Worm (Caenorhabditis elegans) whole organism, L1 larva: ENCODE measurements around the gene Y41C4A.22.

ENCODE experiments used
- C04F5.9 ChIP-seq: sonication (generic microtip); optimal IDR thresholded peaks from 2 replicates; lab custom pipeline; 2016; ENCODE audit warnings: missing genetic modification characterization, missing compliant biosample characterization
- F16B12.6 ChIP-seq: fragments of 150-350 bp; optimal IDR thresholded peaks from 2 replicates; lab custom pipeline; 2014; ENCODE audit warnings: missing biosample characterization, missing genetic modification characterization
- aha-1 ChIP-seq: fragments of 150-350 bp; optimal IDR thresholded peaks from 2 replicates; lab custom pipeline; 2014; ENCODE audit warnings: missing biosample characterization, missing genetic modification characterization
- alr-1 ChIP-seq: fragments of 200-800 bp; sonication (Bioruptor generic); optimal IDR thresholded peaks from 2 replicates; lab custom pipeline; 2018; ENCODE audit warnings: borderline replicate concordance, mild to moderate bottlenecking, missing genetic modification characterization, missing compliant biosample characterization
- aly-2 ChIP-seq: fragments of 150-350 bp; optimal IDR thresholded peaks from 2 replicates; lab custom pipeline; 2014; ENCODE audit warnings: missing biosample characterization, missing genetic modification characterization
- blmp-1 ChIP-seq: fragments of 150-350 bp; optimal IDR thresholded peaks from 2 replicates; lab custom pipeline; 2014; ENCODE audit warnings: missing biosample characterization, missing genetic modification characterization
- ceh-8 ChIP-seq: fragments of 200-800 bp; sonication (Bioruptor generic); optimal IDR thresholded peaks from 2 replicates; lab custom pipeline; 2018; ENCODE audit warnings: mild to moderate bottlenecking, missing genetic modification characterization, moderate library complexity, missing compliant biosample characterization
- ceh-88 ChIP-seq: fragments of 200-800 bp; sonication (Bioruptor generic); IDR thresholded peaks from 2 replicates; pipeline ENCODE4 v1.3.6; 2022; ENCODE audit warnings: missing genetic modification characterization, missing compliant biosample characterization
- ceh-90 ChIP-seq: sonication (generic microtip); optimal IDR thresholded peaks from 2 replicates; lab custom pipeline; 2016; ENCODE audit warnings: missing genetic modification characterization, missing compliant biosample characterization
- efl-1 ChIP-seq, 4 experiments: fragments of 150-350 bp; optimal IDR thresholded peaks in 3 of 4; peaks in 1 of 4; 1 replicate in 1 of 4; 2 replicates in 3 of 4; lab custom pipeline; 2014; ENCODE audit warnings: missing biosample characterization in 2 of 4, missing genetic modification characterization in 2 of 4, missing genetic modification reagents in 2 of 4
- efl-3 ChIP-seq: fragments of 200-800 bp; sonication (Bioruptor generic); optimal IDR thresholded peaks from 2 replicates; lab custom pipeline; 2018; ENCODE audit warnings: mild to moderate bottlenecking, missing genetic modification characterization, missing compliant biosample characterization
- egl-13 ChIP-seq: sonication (generic microtip); optimal IDR thresholded peaks from 2 replicates; lab custom pipeline; 2016; ENCODE audit warnings: missing genotype, missing genetic modification reagents, missing genetic modification characterization, missing compliant biosample characterization
- elt-2 ChIP-seq: sonication (generic microtip); optimal IDR thresholded peaks from 2 replicates; lab custom pipeline; 2016; ENCODE audit warnings: missing genetic modification characterization, mild to moderate bottlenecking, inconsistent platforms, missing compliant biosample characterization, missing genetic modification reagents
- elt-3 ChIP-seq, 6 experiments: fragments of 150-350 bp in 1 of 6; sonication (generic microtip); optimal IDR thresholded peaks; 2 replicates each; lab custom pipeline; 2017 to 2018; ENCODE audit warnings: missing biosample characterization in 6 of 6, missing genetic modification characterization in 6 of 6, inconsistent platforms in 1 of 6
- hlh-17 ChIP-seq: fragments of 200-800 bp; sonication (Bioruptor generic); optimal IDR thresholded peaks from 2 replicates; lab custom pipeline; 2018; ENCODE audit warnings: missing genetic modification characterization, mild to moderate bottlenecking, missing compliant biosample characterization, moderate library complexity, borderline replicate concordance
- hlh-4 ChIP-seq: sonication (generic microtip); optimal IDR thresholded peaks from 2 replicates; lab custom pipeline; 2016; ENCODE audit warnings: mild to moderate bottlenecking, missing genetic modification characterization, missing compliant biosample characterization
- irx-1 ChIP-seq: sonication (generic microtip); optimal IDR thresholded peaks from 2 replicates; lab custom pipeline; 2016; ENCODE audit warnings: missing genetic modification characterization, missing compliant biosample characterization
- isw-1 ChIP-seq: fragments of 200-800 bp; sonication (Bioruptor generic); IDR thresholded peaks from 2 replicates; pipeline ENCODE4 v1.3.6; 2022; ENCODE audit warnings: missing genetic modification characterization, missing compliant biosample characterization
- jun-1 ChIP-seq: fragments of 150-350 bp; optimal IDR thresholded peaks from 2 replicates; lab custom pipeline; 2014; ENCODE audit warnings: missing biosample characterization, missing genetic modification reagents, missing genetic modification characterization
- lin-14 ChIP-seq: fragments of 200-800 bp; sonication (Bioruptor generic); optimal IDR thresholded peaks from 2 replicates; lab custom pipeline; 2018; ENCODE audit warnings: mild to moderate bottlenecking, missing genetic modification characterization, moderate library complexity, missing compliant biosample characterization
- lin-15B ChIP-seq: fragments of 150-350 bp; sonication (generic microtip); optimal IDR thresholded peaks from 3 replicates; lab custom pipeline; 2014; ENCODE audit warnings: missing biosample characterization, missing genetic modification characterization
- lin-35 ChIP-seq, 2 experiments: fragments of 150-350 bp; optimal IDR thresholded peaks; 2 replicates each; lab custom pipeline; 2014; ENCODE audit warnings: missing biosample characterization in 2 of 2, missing genetic modification characterization in 2 of 2, missing genetic modification reagents in 2 of 2
- lin-39 ChIP-seq: fragments of 150-350 bp; optimal IDR thresholded peaks from 2 replicates; lab custom pipeline; 2014; ENCODE audit warnings: missing biosample characterization, missing genetic modification reagents, missing genetic modification characterization
- lsy-2 ChIP-seq, 2 experiments: fragments of 150-350 bp; optimal IDR thresholded peaks; 2 replicates each; lab custom pipeline; 2014; ENCODE audit warnings: missing biosample characterization in 2 of 2, missing genetic modification characterization in 2 of 2
- mab-9 ChIP-seq: fragments of 200-800 bp; sonication (Bioruptor generic); IDR thresholded peaks from 2 replicates; pipeline ENCODE4 v1.3.6; 2022; ENCODE audit warnings: missing genetic modification reagents, missing genetic modification characterization, missing compliant biosample characterization
- mdl-1 ChIP-seq, 2 experiments: fragments of 150-350 bp; optimal IDR thresholded peaks; 2 replicates each; lab custom pipeline; 2014 to 2017; ENCODE audit warnings: missing biosample characterization in 2 of 2, missing genetic modification characterization in 2 of 2, inconsistent platforms in 1 of 2
- nhr-11 ChIP-seq: fragments of 150-350 bp; optimal IDR thresholded peaks from 2 replicates; lab custom pipeline; 2014; ENCODE audit warnings: missing biosample characterization, missing genetic modification characterization
- nhr-19 ChIP-seq: fragments of 200-800 bp; sonication (Bioruptor generic); conservative IDR thresholded peaks from 2 replicates; pipeline ENCODE4 v1.3.6; 2022; ENCODE audit warnings: missing genetic modification characterization, missing compliant biosample characterization
- nhr-20 ChIP-seq: sonication (generic microtip); optimal IDR thresholded peaks from 2 replicates; lab custom pipeline; 2016; ENCODE audit warnings: mild to moderate bottlenecking, missing genetic modification characterization, missing compliant biosample characterization
- nhr-237 ChIP-seq: fragments of 150-350 bp; optimal IDR thresholded peaks from 2 replicates; lab custom pipeline; 2014; ENCODE audit warnings: missing biosample characterization, missing genetic modification characterization
- nhr-47 ChIP-seq: sonication (generic microtip); optimal IDR thresholded peaks from 2 replicates; lab custom pipeline; 2016; ENCODE audit warnings: mild to moderate bottlenecking, missing genetic modification characterization, moderate library complexity, missing compliant biosample characterization
- nhr-71 ChIP-seq: sonication (generic microtip); optimal IDR thresholded peaks from 2 replicates; lab custom pipeline; 2016; ENCODE audit warnings: mild to moderate bottlenecking, missing genetic modification characterization, moderate library complexity, missing compliant biosample characterization
- nhr-76 ChIP-seq: sonication (generic microtip); optimal IDR thresholded peaks from 2 replicates; lab custom pipeline; 2017; ENCODE audit warnings: missing biosample characterization, missing genetic modification characterization
- nhr-84 ChIP-seq: sonication (generic microtip); optimal IDR thresholded peaks from 2 replicates; lab custom pipeline; 2017; ENCODE audit warnings: missing biosample characterization, missing genetic modification characterization
- nhr-90 ChIP-seq: sonication (generic microtip); optimal IDR thresholded peaks from 2 replicates; lab custom pipeline; 2016; ENCODE audit warnings: mild to moderate bottlenecking, missing genetic modification characterization, missing compliant biosample characterization; ENCODE audit not compliant: poor library complexity
- snpc-4 ChIP-seq: fragments of 150-350 bp; optimal IDR thresholded peaks from 2 replicates; lab custom pipeline; 2014; ENCODE audit warnings: missing biosample characterization, missing genetic modification characterization
- sup-37 ChIP-seq: fragments of 200-800 bp; sonication (Bioruptor generic); optimal IDR thresholded peaks from 2 replicates; lab custom pipeline; 2018; ENCODE audit warnings: mild to moderate bottlenecking, missing genetic modification characterization, missing compliant biosample characterization
- tbx-2 ChIP-seq: sonication (generic microtip); optimal IDR thresholded peaks from 2 replicates; lab custom pipeline; 2016; ENCODE audit warnings: missing genetic modification characterization, missing compliant biosample characterization
- unc-130 ChIP-seq: fragments of 150-350 bp; optimal IDR thresholded peaks from 2 replicates; lab custom pipeline; 2017; ENCODE audit warnings: missing biosample characterization, missing genetic modification characterization, inconsistent platforms
- vab-15 ChIP-seq: sonication (generic microtip); optimal IDR thresholded peaks from 2 replicates; lab custom pipeline; 2017; ENCODE audit warnings: missing genotype, mild to moderate bottlenecking, missing genetic modification characterization, missing compliant biosample characterization
- zag-1 ChIP-seq: fragments of 150-350 bp; optimal IDR thresholded peaks from 2 replicates; lab custom pipeline; 2014; ENCODE audit warnings: missing biosample characterization, missing genetic modification characterization
- ztf-11 ChIP-seq, 2 experiments: sonication (generic microtip); optimal IDR thresholded peaks; 2 replicates each; lab custom pipeline; 2016 to 2017; ENCODE audit warnings: missing genetic modification characterization in 2 of 2, missing biosample characterization in 1 of 2, missing compliant biosample characterization in 1 of 2
- ztf-4 ChIP-seq: fragments of 150-350 bp; optimal IDR thresholded peaks from 2 replicates; lab custom pipeline; 2014; ENCODE audit warnings: missing biosample characterization, missing genetic modification characterization

Y41C4A.22 gene

DNA sequence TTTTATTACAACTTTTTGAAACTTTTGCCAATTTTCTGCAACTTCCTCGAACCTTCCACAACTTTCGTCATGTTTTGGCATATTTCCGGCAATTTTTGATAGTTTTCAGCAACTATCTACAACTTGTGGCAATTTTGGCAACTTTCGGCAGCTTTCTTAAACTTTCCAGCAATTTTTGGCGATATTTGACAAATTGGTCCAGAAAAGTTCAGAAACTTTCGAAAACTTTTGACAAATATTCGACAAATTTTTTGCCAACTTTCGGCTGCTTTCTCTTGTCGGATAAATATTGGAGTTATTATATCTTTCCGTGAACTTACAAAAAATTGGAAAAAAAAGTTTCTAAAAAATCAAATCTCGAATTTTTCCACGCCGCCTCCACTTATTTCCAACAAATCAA lies 35.2 kb downstream of the Y41C4A.22 start, which contains the start of gene Y41C4A.18:
Y41C4A.18 (plus strand) TSS at position 301 of the 400 bp plus-strand sequence.
- TF ChIP-seq elt-2 (tag; lab: Kevin White, UChicago) (no peak), aly-2 (tag; lab: Kevin White, UChicago) (no peak), hlh-4 (tag; lab: Kevin White, UChicago) (no peak), nhr-71 (tag; lab: Kevin White, UChicago) (no peak), tbx-2 (tag; lab: Kevin White, UChicago) (no peak), nhr-11 (tag; lab: Kevin White, UChicago) (no peak), nhr-90 (tag; lab: Kevin White, UChicago) (no peak), sup-37 (GFP tag; lab: Kevin White, UChicago) (no peak)

DNA sequence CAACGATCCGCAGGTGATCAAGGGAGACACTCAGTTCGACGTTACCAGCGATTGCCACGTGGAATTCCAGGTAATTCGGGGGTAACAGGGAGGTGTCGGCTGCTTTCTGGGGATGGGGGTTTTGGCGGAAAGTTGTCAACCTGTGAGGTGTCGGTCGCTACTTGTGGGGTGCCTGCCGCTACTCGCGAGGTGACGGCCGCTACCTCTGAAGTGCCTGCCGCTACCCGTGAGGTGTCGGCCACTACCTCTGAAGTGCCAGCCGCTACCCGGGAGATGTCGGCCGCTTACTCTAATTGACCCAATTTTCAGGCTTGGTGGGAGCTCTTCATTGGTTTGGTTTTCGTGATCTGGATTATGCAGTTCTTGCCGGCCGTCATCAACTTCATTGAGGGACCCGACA lies 35.8 kb downstream of the Y41C4A.22 start:
- TF ChIP-seq irx-1 (tag; lab: Kevin White, UChicago) (no peak), hlh-4 (tag; lab: Kevin White, UChicago) (no peak), efl-1 (optimal IDR thresholded peaks at IDR 0.05; lab: Kevin White, UChicago) (no peak), efl-1 (GFP tag; optimal IDR thresholded peaks at IDR 0.05 in 1 of 2; lab: Kevin White, UChicago) (peak in 1 of 2 experiments; percentile 65)

ce11 chrIII:11731491-11731890 lies 36.4 kb downstream of the Y41C4A.22 start:
- TF ChIP-seq efl-1 (optimal IDR thresholded peaks at IDR 0.05; lab: Kevin White, UChicago) (no peak), efl-1 (GFP tag; optimal IDR thresholded peaks at IDR 0.05 in 1 of 2; lab: Kevin White, UChicago) (peak in 1 of 2 experiments; percentile 69), ceh-8 (GFP tag; lab: Kevin White, UChicago) (no peak), efl-3 (GFP tag; lab: Kevin White, UChicago) (no peak), lin-14 (GFP tag; lab: Kevin White, UChicago) (no peak), aly-2 (tag; lab: Kevin White, UChicago) (no peak), nhr-237 (tag; lab: Kevin White, UChicago) (no peak), isw-1 (no peak), unc-130 (no peak), ceh-88 (GFP tag; lab: Robert Waterston, UW) (no peak), blmp-1 (tag; lab: Kevin White, UChicago) (peak; percentile 56), mab-9 (no peak), ztf-4 (no peak), hlh-17 (GFP tag; lab: Kevin White, UChicago) (no peak), ceh-90 (tag; lab: Kevin White, UChicago) (no peak), sup-37 (GFP tag; lab: Kevin White, UChicago) (no peak), aha-1 (no peak)

DNA sequence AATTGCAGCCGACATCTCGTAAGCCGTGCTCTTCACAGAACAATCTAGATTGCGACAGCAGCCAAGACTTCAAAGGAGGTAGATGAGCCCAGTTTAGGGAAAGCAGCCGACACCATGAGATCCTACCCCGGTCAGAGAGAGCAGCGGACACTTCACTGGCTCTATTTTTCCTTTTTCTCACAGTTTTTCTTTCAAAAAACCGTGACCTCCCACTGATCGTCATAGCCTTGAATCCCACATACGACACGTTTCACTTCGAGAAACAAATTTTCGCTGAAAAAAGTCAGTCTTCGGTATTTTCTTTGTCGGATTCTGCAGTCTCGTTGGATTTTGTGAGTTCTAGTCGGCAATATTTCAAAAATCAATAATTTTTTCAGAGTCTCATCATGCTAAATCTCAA lies 37.0 kb downstream of the Y41C4A.22 start, which contains the start of gene Y41C4A.21:
Y41C4A.21 (plus strand) TSS at position 301 of the 400 bp plus-strand sequence.
- no peak for TF ChIP-seq lin-35 (GFP tag; optimal IDR thresholded peaks at IDR 0.05; lab: Kevin White, UChicago)
- no peak for TF ChIP-seq tbx-2 (tag; lab: Kevin White, UChicago)
- TF ChIP-seq F16B12.6 (tag; lab: Kevin White, UChicago) = no peak
- no peak for TF ChIP-seq nhr-47 (tag; lab: Kevin White, UChicago)
- no peak for TF ChIP-seq lin-15B (tag; lab: Kevin White, UChicago)
- TF ChIP-seq nhr-90 (tag; lab: Kevin White, UChicago) = no peak
- TF ChIP-seq nhr-19 (GFP tag; lab: Robert Waterston, UW) = no peak
- TF ChIP-seq C04F5.9 (tag; lab: Kevin White, UChicago) = no peak
- TF ChIP-seq, all 84 proteins: peak for 0

- TF ChIP-seq aly-2 (tag; lab: Kevin White, UChicago) (no peak), jun-1 (no peak), nhr-76 (tag; lab: Kevin White, UChicago) (no peak), lsy-2 (tag; optimal IDR thresholded peaks at IDR 0.05; lab: Kevin White, UChicago) (no peak), snpc-4 (tag; lab: Kevin White, UChicago) (no peak), egl-13 (tag; lab: Kevin White, UChicago) (no peak), nhr-90 (tag; lab: Kevin White, UChicago) (no peak), tbx-2 (tag; lab: Kevin White, UChicago) (no peak), elt-3 (tag; optimal IDR thresholded peaks at IDR 0.05; lab: Kevin White, UChicago) (no peak), nhr-20 (tag; lab: Kevin White, UChicago) (no peak), alr-1 (tag; lab: Kevin White, UChicago) (no peak), ztf-11 (tag; optimal IDR thresholded peaks at IDR 0.05; lab: Kevin White, UChicago) (no peak), vab-15 (tag; lab: Kevin White, UChicago) (no peak), zag-1 (tag; lab: Kevin White, UChicago) (no peak), elt-2 (tag; lab: Kevin White, UChicago) (no peak), nhr-47 (tag; lab: Kevin White, UChicago) (no peak), nhr-11 (tag; lab: Kevin White, UChicago) (no peak), lin-39 (tag; lab: Kevin White, UChicago) (no peak), nhr-84 (no peak), mdl-1 (tag; optimal IDR thresholded peaks at IDR 0.05; lab: Kevin White, UChicago) (no peak)
Measured at ce11 chrIII:11732943-11733342, 37.9 kb downstream of the Y41C4A.22 start.
